Fruit fly (Drosophila melanogaster) whole organism, pupa: Measurements from ENCODE around the gene CCT1.
A peak's percentile ranks its signal among the peaks of the same experiment; 100 is the strongest.

Experiments
- CG10348 ChIP-seq: fragments of 200-800 bp; sonication (Bioruptor generic); IDR thresholded peaks from 2 replicates; pipeline ENCODE4 v1.3.6; 2022; ENCODE audit warnings: missing biosample characterization, missing genetic modification characterization
- CG12605 ChIP-seq: fragments of 200-800 bp; sonication (Bioruptor generic); IDR thresholded peaks from 2 replicates; pipeline ENCODE4 v1.3.6; 2022; ENCODE audit warnings: missing biosample characterization, missing genetic modification characterization
- CG13204 ChIP-seq: fragments of 200-800 bp; sonication (Bioruptor generic); optimal IDR thresholded peaks from 2 replicates; lab custom pipeline; 2018; ENCODE audit warnings: missing biosample characterization, mild to moderate bottlenecking, missing genetic modification characterization, moderate library complexity
- CG14655 ChIP-seq: fragments of 200-800 bp; sonication (Bioruptor generic); optimal IDR thresholded peaks from 3 replicates; lab custom pipeline; 2017; ENCODE audit warnings: mild to moderate bottlenecking, missing biosample characterization, missing genetic modification reagents, missing genetic modification characterization
- CG15710 ChIP-seq: fragments of 200-800 bp; sonication (Bioruptor generic); optimal IDR thresholded peaks from 2 replicates; lab custom pipeline; 2018; ENCODE audit warnings: missing biosample characterization, mild to moderate bottlenecking, missing genetic modification characterization, moderate library complexity
- CG17806 ChIP-seq: fragments of 200-800 bp; sonication (Bioruptor generic); optimal IDR thresholded peaks from 2 replicates; lab custom pipeline; 2018; ENCODE audit warnings: missing biosample characterization, mild to moderate bottlenecking, missing genetic modification characterization, moderate library complexity
- CG32121 ChIP-seq: fragments of 200-800 bp; sonication (Bioruptor generic); IDR thresholded peaks from 2 replicates; pipeline ENCODE4 v1.3.6; 2022; ENCODE audit warnings: missing biosample characterization, missing genetic modification characterization
- CG34367 ChIP-seq: fragments of 200-800 bp; sonication (Bioruptor generic); optimal IDR thresholded peaks from 2 replicates; lab custom pipeline; 2018; ENCODE audit warnings: missing biosample characterization, mild to moderate bottlenecking, missing genetic modification characterization
- CG4496 ChIP-seq: fragments of 200-800 bp; sonication (Bioruptor generic); IDR thresholded peaks from 3 replicates; pipeline ENCODE4 v1.3.6; 2022; ENCODE audit warnings: missing biosample characterization, missing genetic modification characterization
- CG8159 ChIP-seq: fragments of 200-800 bp; sonication (Bioruptor generic); optimal IDR thresholded peaks from 3 replicates; lab custom pipeline; 2018; ENCODE audit warnings: missing biosample characterization, mild to moderate bottlenecking, missing genetic modification characterization, moderate library complexity
- CG8301 ChIP-seq: fragments of 200-800 bp; sonication (Bioruptor generic); optimal IDR thresholded peaks from 2 replicates; lab custom pipeline; 2018; ENCODE audit warnings: missing biosample characterization, mild to moderate bottlenecking, missing genetic modification characterization
- CG9948 ChIP-seq: fragments of 200-800 bp; sonication (Bioruptor generic); optimal IDR thresholded peaks from 2 replicates; lab custom pipeline; 2018; ENCODE audit warnings: missing biosample characterization, mild to moderate bottlenecking, missing genetic modification characterization, moderate library complexity
- D1 ChIP-seq: fragments of 200-800 bp; sonication (Bioruptor generic); optimal IDR thresholded peaks from 2 replicates; lab custom pipeline; 2018; ENCODE audit warnings: missing biosample characterization, mild to moderate bottlenecking, missing genetic modification characterization, moderate library complexity
- EcR ChIP-seq: fragments of 200-800 bp; sonication (Bioruptor generic); optimal IDR thresholded peaks from 3 replicates; lab custom pipeline; 2019; ENCODE audit warnings: missing biosample characterization, missing genetic modification characterization, mild to moderate bottlenecking, moderate library complexity, missing genetic modification reagents
- Ets98B ChIP-seq: fragments of 200-800 bp; sonication (Bioruptor generic); IDR thresholded peaks from 2 replicates; pipeline ENCODE4 v1.3.6; 2022; ENCODE audit warnings: missing biosample characterization, missing genetic modification characterization
- Pif1A ChIP-seq: fragments of 200-800 bp; sonication (Bioruptor generic); optimal IDR thresholded peaks from 3 replicates; lab custom pipeline; 2016; ENCODE audit warnings: missing biosample characterization, missing genetic modification characterization
- Pif1B ChIP-seq: fragments of 200-800 bp; sonication (Bioruptor generic); optimal IDR thresholded peaks from 3 replicates; lab custom pipeline; 2016; ENCODE audit warnings: missing biosample characterization, missing genetic modification characterization
- Snoo ChIP-seq: fragments of 200-800 bp; sonication (Bioruptor generic); optimal IDR thresholded peaks from 3 replicates; lab custom pipeline; 2017; ENCODE audit warnings: missing biosample characterization, mild to moderate bottlenecking, missing genetic modification characterization, inconsistent platforms
- fd96Ca ChIP-seq: fragments of 200-800 bp; sonication (Bioruptor generic); IDR thresholded peaks from 3 replicates; pipeline ENCODE4 v1.3.6; 2022; ENCODE audit warnings: missing biosample characterization, missing genetic modification characterization
- gl ChIP-seq: fragments of 200-800 bp; sonication (Bioruptor generic); optimal IDR thresholded peaks from 2 replicates; lab custom pipeline; 2018; ENCODE audit warnings: missing biosample characterization, mild to moderate bottlenecking, missing genetic modification characterization
- rn ChIP-seq: fragments of 200-800 bp; sonication (Bioruptor generic); IDR thresholded peaks from 2 replicates; pipeline ENCODE4 v1.3.6; 2022; ENCODE audit warnings: missing biosample characterization, missing genetic modification characterization

Gene CCT1

dm6 chr3R:22454397-22455334 lies 36.6 kb downstream of the CCT1 start:
- TF ChIP-seq CG9948 (tag; lab: Kevin White, UChicago) = no peak
- no peak for TF ChIP-seq CG8159
- no peak for TF ChIP-seq CG10348 (GFP tag; lab: Robert Waterston, UW)
- TF ChIP-seq CG4496 (GFP tag; lab: Robert Waterston, UW) = no peak
- TF ChIP-seq CG32121 (GFP tag; lab: Robert Waterston, UW) = no peak
- TF ChIP-seq Snoo (tag; lab: Kevin White, UChicago) = no peak
- TF ChIP-seq CG14655 = no peak
- TF ChIP-seq CG13204 (GFP tag; lab: Kevin White, UChicago) = no peak

DNA sequence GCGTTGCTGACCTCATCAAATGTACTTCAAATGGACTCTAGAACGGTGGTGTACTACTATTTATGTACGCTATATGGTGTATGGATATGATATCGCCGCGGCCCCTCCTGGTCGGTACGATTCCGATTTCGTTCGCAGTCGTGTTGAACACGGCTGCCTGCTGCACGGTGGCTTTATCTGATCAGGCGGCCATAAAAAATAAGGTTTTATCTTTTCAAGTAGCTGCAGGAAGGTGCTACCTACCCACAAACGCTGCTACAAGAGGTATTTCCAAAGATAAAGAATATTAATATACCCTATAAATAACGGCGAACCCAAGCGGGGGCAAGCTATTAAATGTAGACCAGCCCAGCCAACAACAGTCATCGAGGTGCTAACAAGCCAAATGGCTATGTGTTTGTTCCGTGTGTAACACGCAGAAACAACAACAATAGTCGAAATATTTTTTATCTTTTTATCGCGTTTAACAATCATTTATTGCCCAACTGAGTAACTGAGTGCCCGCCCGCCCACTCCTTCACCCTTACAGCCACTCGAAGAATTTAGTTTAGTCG lies 41.3 kb downstream of the CCT1 start:
- TF ChIP-seq CG34367 (no peak), Snoo (tag; lab: Kevin White, UChicago) (no peak), fd96Ca (GFP tag; lab: Robert Waterston, UW) (no peak), CG9948 (tag; lab: Kevin White, UChicago) (no peak), Pif1B (no peak), CG17806 (tag; lab: Kevin White, UChicago) (no peak), CG15710 (no peak), CG10348 (GFP tag; lab: Robert Waterston, UW) (no peak), Pif1A (GFP tag; lab: Kevin White, UChicago) (no peak), CG14655 (no peak), Ets98B (GFP tag; lab: Robert Waterston, UW) (no peak), gl (tag; lab: Kevin White, UChicago) (no peak), rn (GFP tag; lab: Robert Waterston, UW) (no peak), CG13204 (GFP tag; lab: Kevin White, UChicago) (no peak)

- TF ChIP-seq CG9948 (tag; lab: Kevin White, UChicago) (no peak), CG8159 (peak; percentile 32), CG8301 (tag; lab: Kevin White, UChicago) (no peak), rn (GFP tag; lab: Robert Waterston, UW) (peak; percentile 17; the same call in 1 of the 2 replicates), Pif1A (GFP tag; lab: Kevin White, UChicago) (no peak), Pif1B (peak; percentile 21), CG15710 (peak; percentile 8), CG10348 (GFP tag; lab: Robert Waterston, UW) (no peak), gl (tag; lab: Kevin White, UChicago) (no peak), Ets98B (GFP tag; lab: Robert Waterston, UW) (peak; percentile 53; the same call in 1 of the 2 replicates), D1 (tag; lab: Kevin White, UChicago) (no peak), CG17806 (tag; lab: Kevin White, UChicago) (no peak), CG12605 (peak; percentile 78), fd96Ca (GFP tag; lab: Robert Waterston, UW) (0 out of 3 replicates have a peak, but pooled peaks have one; percentile 37), CG32121 (GFP tag; lab: Robert Waterston, UW) (peak; percentile 66), EcR (GFP tag; lab: Kevin White, UChicago) (no peak), CG4496 (GFP tag; lab: Robert Waterston, UW) (peak; percentile 80), CG14655 (no peak), CG13204 (GFP tag; lab: Kevin White, UChicago) (no peak), CG34367 (no peak), Snoo (tag; lab: Kevin White, UChicago) (peak; percentile 24)
- TF ChIP-seq, all 21 proteins: peak for 10
These were observed 43.4 kb downstream of the CCT1 start, which contains the start of gene CG34376 for dm6 chr3R:22447874-22448254. TSS of gene CG34376 (plus strand) at chr3R:22448099.

DNA sequence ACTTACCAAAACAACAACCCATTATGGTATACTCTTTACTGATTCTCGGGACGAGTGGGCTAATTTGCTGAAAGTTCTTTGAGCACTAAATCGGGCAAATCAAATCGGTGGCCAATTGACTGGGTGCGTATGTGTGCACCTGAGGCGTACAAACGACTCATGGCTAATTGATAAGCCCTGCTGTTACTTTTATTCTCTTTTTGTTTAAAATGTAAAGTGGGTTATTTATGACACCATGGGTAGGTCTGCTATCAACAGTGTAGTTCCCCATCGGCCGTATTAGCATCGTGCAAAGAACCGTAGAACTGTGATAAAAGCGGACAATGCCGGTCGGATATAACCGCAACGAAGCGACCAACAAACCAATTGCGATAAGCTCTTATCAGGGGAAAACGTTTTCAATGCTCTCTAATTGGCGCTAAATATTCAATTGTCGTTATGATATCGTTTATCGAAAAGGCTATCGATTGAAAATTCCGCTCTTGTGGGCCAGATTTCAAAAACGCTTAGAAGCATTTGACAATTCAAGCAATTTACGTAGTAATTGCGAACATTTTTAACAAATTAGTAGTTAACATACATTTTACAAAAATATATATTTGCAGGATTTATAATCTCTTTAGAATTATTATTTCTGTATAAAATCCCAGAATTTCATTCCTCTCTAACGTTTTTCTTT lies 43.9 kb downstream of the CCT1 start, which contains the start of gene CG34288:
TSS of gene CG34288 (minus strand) at position 69 of the 679 bp plus-strand sequence.
- TF ChIP-seq fd96Ca (GFP tag; lab: Robert Waterston, UW) (peak; percentile 34; the same call in 1 of the 3 replicates), Pif1B (peak; percentile 37), CG32121 (GFP tag; lab: Robert Waterston, UW) (peak; percentile 7; the same call in 1 of the 2 replicates), CG4496 (GFP tag; lab: Robert Waterston, UW) (no peak)

DNA sequence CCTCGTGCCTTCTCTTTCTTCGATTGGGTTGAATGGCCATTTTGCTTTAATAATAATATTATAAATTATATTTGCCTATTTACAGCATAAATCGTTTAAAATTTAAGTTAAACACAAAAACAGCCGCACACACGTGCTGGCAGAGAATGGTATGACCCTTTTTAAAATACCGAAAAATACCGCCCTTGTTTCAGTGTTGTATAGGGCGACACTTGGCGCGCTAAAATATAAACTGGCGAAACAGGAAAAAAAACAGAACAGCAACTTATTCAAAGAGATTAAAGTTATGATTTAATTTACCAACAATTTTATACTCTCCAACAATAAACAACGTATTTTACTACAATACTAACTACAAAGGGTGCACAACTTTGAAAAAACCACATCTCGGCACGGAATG lies 44.7 kb downstream of the CCT1 start, which contains the start of gene CG12499:
TSS of gene CG12499 (minus strand) at position 95 of the 400 bp plus-strand sequence.
- TF ChIP-seq D1 (tag; lab: Kevin White, UChicago) (no peak), CG15710 (no peak), CG13204 (GFP tag; lab: Kevin White, UChicago) (no peak), CG8159 (no peak), Ets98B (GFP tag; lab: Robert Waterston, UW) (no peak), Pif1B (no peak), CG10348 (GFP tag; lab: Robert Waterston, UW) (no peak), rn (GFP tag; lab: Robert Waterston, UW) (no peak)
